Worm (Caenorhabditis elegans): ENCODE results near the gene nspa-9.

Gene nspa-9

DNA sequence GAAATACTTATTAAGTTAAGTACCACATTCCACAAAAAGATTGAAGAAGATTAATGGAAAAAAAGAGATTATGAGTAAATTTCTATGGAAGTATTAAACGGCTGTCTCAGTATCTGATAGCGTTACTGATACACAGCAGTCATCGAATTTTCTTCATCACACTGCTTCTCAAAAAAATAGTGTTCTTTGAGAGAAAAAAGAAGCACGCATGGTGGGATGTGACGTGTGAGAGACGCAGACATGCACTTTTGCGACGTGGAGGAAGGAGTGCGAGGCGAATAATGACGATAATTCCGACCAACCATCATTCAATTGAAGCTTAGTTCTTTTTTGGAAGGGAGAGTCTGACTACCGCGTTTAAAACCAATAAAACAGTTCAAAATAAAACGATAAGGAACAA is 28.6 kb upstream of the nspa-9 start, which contains the start of gene C44C10.11:
Gene C44C10.11, minus strand, starts transcription at position 115 of the 400 bp plus-strand sequence.
- no peak for TF ChIP-seq nhr-129 (tag; optimal IDR thresholded peaks at IDR 0.05)
- no peak for TF ChIP-seq ztf-1 (GFP tag; conservative IDR thresholded peaks at IDR 0.05)
- no peak for TF ChIP-seq ceh-16 (tag; optimal IDR thresholded peaks at IDR 0.05)
- peak; percentile 5 for TF ChIP-seq zag-1 (tag; optimal IDR thresholded peaks at IDR 0.05)
- TF ChIP-seq lin-13 (GFP tag; optimal IDR thresholded peaks at IDR 0.05) = peak; percentile 5
- TF ChIP-seq unc-55 (GFP tag; optimal IDR thresholded peaks at IDR 0.05) = peak; percentile 57
- no peak for TF ChIP-seq sma-3 (GFP tag; optimal IDR thresholded peaks at IDR 0.05)
- peak; percentile 19 for TF ChIP-seq egl-27 (tag; optimal IDR thresholded peaks at IDR 0.05)
- no peak for TF ChIP-seq nhr-25 (tag; optimal IDR thresholded peaks at IDR 0.05)
- peak; percentile 60 for TF ChIP-seq nhr-21 (tag; optimal IDR thresholded peaks at IDR 0.05)
- no peak for TF ChIP-seq R02D3.7 (tag; optimal IDR thresholded peaks at IDR 0.05)
- TF ChIP-seq nhr-77 (tag; optimal IDR thresholded peaks at IDR 0.05) = no peak
- no peak for TF ChIP-seq peb-1 (tag; optimal IDR thresholded peaks at IDR 0.05)
- no peak for TF ChIP-seq aly-2 (tag; optimal IDR thresholded peaks at IDR 0.05)
- no peak for TF ChIP-seq elt-1 (tag; optimal IDR thresholded peaks at IDR 0.05)
- peak; percentile 89 for TF ChIP-seq fos-1 (tag; optimal IDR thresholded peaks at IDR 0.05)
- TF ChIP-seq ZK546.5 (tag; optimal IDR thresholded peaks at IDR 0.05) = no peak
- peak in 1 of 2 experiments; percentile 63 for TF ChIP-seq mdl-1 (tag; optimal IDR thresholded peaks at IDR 0.05)
- peak; percentile 86 for TF ChIP-seq crh-2 (tag; optimal IDR thresholded peaks at IDR 0.05)
- TF ChIP-seq nhr-237 (tag; optimal IDR thresholded peaks at IDR 0.05) = no peak
- TF ChIP-seq dmd-4 (tag; optimal IDR thresholded peaks at IDR 0.05) = no peak
- no peak for TF ChIP-seq unc-62 (GFP tag; optimal IDR thresholded peaks at IDR 0.05)
- no peak for TF ChIP-seq ztf-4 (tag; optimal IDR thresholded peaks at IDR 0.05)
- no peak for TF ChIP-seq nhr-23 (tag; optimal IDR thresholded peaks at IDR 0.05)
- TF ChIP-seq F13H6.1 (tag; optimal IDR thresholded peaks at IDR 0.05) = peak; percentile 17
- no peak for TF ChIP-seq ztf-11 (tag; optimal IDR thresholded peaks at IDR 0.05)
- TF ChIP-seq ceh-82 (tag; optimal IDR thresholded peaks at IDR 0.05) = no peak
- no peak for TF ChIP-seq lin-11 (tag; optimal IDR thresholded peaks at IDR 0.05)
- peak; percentile 14 for TF ChIP-seq C34F6.9 (tag; optimal IDR thresholded peaks at IDR 0.05)
- peak; percentile 53 for TF ChIP-seq sma-9 (GFP tag; optimal IDR thresholded peaks at IDR 0.05)
- no peak for TF ChIP-seq sma-9 (tag; optimal IDR thresholded peaks at IDR 0.05)

ce11 chrX:11711437-11712080 is 27.3 kb upstream of the nspa-9 start:
- no peak for TF ChIP-seq aly-2 (tag; optimal IDR thresholded peaks at IDR 0.05)
- TF ChIP-seq elt-1 (tag; optimal IDR thresholded peaks at IDR 0.05) = no peak
- no peak for TF ChIP-seq nhr-12 (tag; optimal IDR thresholded peaks at IDR 0.05)
- TF ChIP-seq nhr-129 (tag; optimal IDR thresholded peaks at IDR 0.05) = no peak
- TF ChIP-seq F13H6.1 (tag; optimal IDR thresholded peaks at IDR 0.05) = no peak
- TF ChIP-seq nhr-25 (tag; optimal IDR thresholded peaks at IDR 0.05) = no peak
- TF ChIP-seq elt-3 (tag; optimal IDR thresholded peaks at IDR 0.05) = no peak

- TF ChIP-seq sem-4 (tag; optimal IDR thresholded peaks at IDR 0.05) (no peak), nhr-23 (tag; optimal IDR thresholded peaks at IDR 0.05) (no peak), nhr-10 (tag; optimal IDR thresholded peaks at IDR 0.05) (no peak)
These were observed 26.5 kb upstream of the nspa-9 start, which contains the start of gene col-180 for ce11 chrX:11712230-11712853. Gene col-180, minus strand, starts transcription at chrX:11712280.

ce11 chrX:11716463-11716960 is 22.3 kb upstream of the nspa-9 start, which contains the start of gene C44C10.9:
Gene C44C10.9, minus strand, starts transcription at chrX:11716513.
- TF ChIP-seq nhr-25 (tag; optimal IDR thresholded peaks at IDR 0.05) (peak; percentile 42), elt-1 (tag; optimal IDR thresholded peaks at IDR 0.05) (no peak), unc-55 (GFP tag; optimal IDR thresholded peaks at IDR 0.05) (no peak), blmp-1 (tag; optimal IDR thresholded peaks at IDR 0.05; ENCODE audit: insufficient read depth) (peak; percentile 28), ama-1 (optimal IDR thresholded peaks at IDR 0.05) (no peak), elt-3 (tag; optimal IDR thresholded peaks at IDR 0.05) (no peak), ztf-1 (GFP tag; conservative IDR thresholded peaks at IDR 0.05) (no peak)

All from whole organism, L2 larva.